Fruit fly (Drosophila melanogaster): ENCODE measurements around the gene CG33298.

DNA sequence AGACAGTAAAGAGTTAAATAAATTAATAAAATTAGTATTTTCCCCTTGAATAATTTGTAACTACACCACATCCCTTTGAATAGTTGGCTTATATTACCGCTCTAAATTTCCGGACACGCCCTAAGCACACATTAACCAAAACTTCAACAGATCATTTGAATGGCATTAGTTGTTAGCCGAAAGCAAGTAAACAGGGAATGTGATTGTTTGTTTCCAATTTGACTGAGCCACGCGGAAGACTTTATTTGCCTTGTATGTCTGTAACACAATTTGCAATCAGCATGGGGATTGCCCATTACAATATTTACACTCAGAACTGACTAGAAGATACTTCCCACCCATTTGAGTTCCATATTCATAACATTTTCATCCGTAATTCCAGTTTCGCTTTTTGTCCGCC lies 14.4 kb downstream of the CG33298 start:
- no peak for TF ChIP-seq CG6276 (GFP tag; optimal IDR thresholded peaks at IDR 0.05)
- no peak for TF ChIP-seq Ets96B (tag; optimal IDR thresholded peaks at IDR 0.05)
- no peak for TF ChIP-seq Gug (GFP tag; IDR thresholded peaks at IDR 0.05)
- TF ChIP-seq acj6 (GFP tag; optimal IDR thresholded peaks at IDR 0.05), result no peak
- no peak for TF ChIP-seq CG6792 (GFP tag; optimal IDR thresholded peaks at IDR 0.05)
- no peak for TF ChIP-seq CG32006 (GFP tag; optimal IDR thresholded peaks at IDR 0.05)

All from whole organism, prepupa.